Worm (Caenorhabditis elegans): ENCODE data around the gene old-1.

- TF ChIP-seq pha-4 (GFP tag; IDR thresholded peaks at IDR 0.05) = no peak
- no peak for TF ChIP-seq pha-4 (tag; optimal IDR thresholded peaks at IDR 0.05)
- TF ChIP-seq nhr-25 (tag; optimal IDR thresholded peaks at IDR 0.05; ENCODE audit: borderline replicate concordance, insufficient read depth) = no peak
- TF ChIP-seq mxl-3 (GFP tag; optimal IDR thresholded peaks at IDR 0.05) = no peak
- no peak for TF ChIP-seq unc-39 (tag; optimal IDR thresholded peaks at IDR 0.05)
- TF ChIP-seq T26A8.4 (GFP tag; IDR thresholded peaks at IDR 0.05) = no peak
- TF ChIP-seq nhr-237 (tag; optimal IDR thresholded peaks at IDR 0.05) = no peak
- TF ChIP-seq mep-1 (tag; optimal IDR thresholded peaks at IDR 0.05) = no peak
- TF ChIP-seq ceh-32 (tag; optimal IDR thresholded peaks at IDR 0.05; ENCODE audit: poor library complexity) = no peak
- TF ChIP-seq nhr-10 (tag; optimal IDR thresholded peaks at IDR 0.05) = no peak
- TF ChIP-seq ama-1 (optimal IDR thresholded peaks at IDR 0.05) = no peak
- no peak for TF ChIP-seq ceh-82 (tag; optimal IDR thresholded peaks at IDR 0.05)
- no peak for TF ChIP-seq php-3 (GFP tag; IDR thresholded peaks at IDR 0.05)
- TF ChIP-seq nhr-77 (tag; optimal IDR thresholded peaks at IDR 0.05) = no peak
Measured at ce11 chrII:9826946-9827345, 41.6 kb downstream of the old-1 start.

Measured in whole organism, L4 larva.